Fruit fly (Drosophila melanogaster): ENCODE data around the gene Polr2J.
A peak's percentile ranks its signal among the peaks of the same experiment; 100 is the strongest.

Gene Polr2J

dm6 chr2L:17385221-17385529, 25.0 kb downstream of the Polr2J start (continued):
- no peak for TF ChIP-seq Sry-β (GFP tag; optimal IDR thresholded peaks at IDR 0.05)
- no peak for TF ChIP-seq CG9215 (GFP tag; IDR thresholded peaks at IDR 0.05)
- TF ChIP-seq CG4360 (GFP tag; IDR thresholded peaks at IDR 0.05), result peak; percentile 94
- no peak for TF ChIP-seq CG10431 (GFP tag; optimal IDR thresholded peaks at IDR 0.05)
- no peak for TF ChIP-seq Pdp1 (GFP tag; optimal IDR thresholded peaks at IDR 0.05)
- no peak for TF ChIP-seq salm (tag; optimal IDR thresholded peaks at IDR 0.05)
- no peak for TF ChIP-seq ERR (GFP tag; optimal IDR thresholded peaks at IDR 0.05)
- no peak for TF ChIP-seq eve (GFP tag; optimal IDR thresholded peaks at IDR 0.05)
- TF ChIP-seq CG8388 (GFP tag; optimal IDR thresholded peaks at IDR 0.05), result peak; percentile 9
- TF ChIP-seq CG2712 (tag; optimal IDR thresholded peaks at IDR 0.05), result no peak
- peak; percentile 82; the same call in 1 of the 2 replicates for TF ChIP-seq E2f1 (GFP tag; IDR thresholded peaks at IDR 0.05)
- TF ChIP-seq bcd (GFP tag; optimal IDR thresholded peaks at IDR 0.05), result peak; percentile 4
- TF ChIP-seq ro (GFP tag; IDR thresholded peaks at IDR 0.05), result no peak
- no peak for TF ChIP-seq Elba2 (GFP tag; optimal IDR thresholded peaks at IDR 0.05)
- no peak for TF ChIP-seq NK7.1 (GFP tag; optimal IDR thresholded peaks at IDR 0.05)
- TF ChIP-seq lmd (GFP tag; IDR thresholded peaks at IDR 0.05), result no peak
- TF ChIP-seq CG1792 (GFP tag; optimal IDR thresholded peaks at IDR 0.05), result no peak
- no peak for TF ChIP-seq HLH54F (GFP tag; optimal IDR thresholded peaks at IDR 0.05)
- TF ChIP-seq Dek (tag; optimal IDR thresholded peaks at IDR 0.05), result no peak
- TF ChIP-seq sima (GFP tag; optimal IDR thresholded peaks at IDR 0.05), result no peak
- no peak for TF ChIP-seq CG3847 (GFP tag; IDR thresholded peaks at IDR 0.05)
- TF ChIP-seq CG43689 (GFP tag; IDR thresholded peaks at IDR 0.05), result no peak
- no peak for TF ChIP-seq NC2β (GFP tag; optimal IDR thresholded peaks at IDR 0.05)
- no peak for TF ChIP-seq CG1832 (GFP tag; optimal IDR thresholded peaks at IDR 0.05)
- no peak for TF ChIP-seq CG17912 (GFP tag; optimal IDR thresholded peaks at IDR 0.05)
- no peak for TF ChIP-seq CG13894 (tag; optimal IDR thresholded peaks at IDR 0.05)
- no peak for TF ChIP-seq mld (GFP tag; IDR thresholded peaks at IDR 0.05; ENCODE audit: partially characterized antibody)
- no peak for TF ChIP-seq pnt (GFP tag; optimal IDR thresholded peaks at IDR 0.05)
- TF ChIP-seq mirr (GFP tag; optimal IDR thresholded peaks at IDR 0.05), result no peak
- no peak for TF ChIP-seq usp (GFP tag; optimal IDR thresholded peaks at IDR 0.05)
- peak; percentile 13 for TF ChIP-seq CG12391 (tag; optimal IDR thresholded peaks at IDR 0.05)
- TF ChIP-seq Bteb2 (GFP tag; optimal IDR thresholded peaks at IDR 0.05), result no peak
- TF ChIP-seq Optix (GFP tag; IDR thresholded peaks at IDR 0.05), result no peak
- TF ChIP-seq Rx (GFP tag; IDR thresholded peaks at IDR 0.05), result no peak
- no peak for TF ChIP-seq gro (GFP tag; optimal IDR thresholded peaks at IDR 0.05)
- TF ChIP-seq Dp (GFP tag; optimal IDR thresholded peaks at IDR 0.05), result peak; percentile 72
- TF ChIP-seq CG12942 (GFP tag; optimal IDR thresholded peaks at IDR 0.05), result no peak
- TF ChIP-seq danr (GFP tag; IDR thresholded peaks at IDR 0.05), result no peak
- no peak for TF ChIP-seq croc (GFP tag; conservative IDR thresholded peaks at IDR 0.05)
- no peak for TF ChIP-seq Oli (tag; optimal IDR thresholded peaks at IDR 0.05)
- TF ChIP-seq row (GFP tag; IDR thresholded peaks at IDR 0.05), result peak; percentile 52; the same call in 2 of the 3 replicates
- no peak for TF ChIP-seq CG11696 (GFP tag; IDR thresholded peaks at IDR 0.05)
- TF ChIP-seq CG4617 (GFP tag; optimal IDR thresholded peaks at IDR 0.05; ENCODE audit: borderline replicate concordance), result no peak
- TF ChIP-seq Deaf1 (tag; optimal IDR thresholded peaks at IDR 0.05), result peak; percentile 9
- no peak for TF ChIP-seq CG2889 (GFP tag; IDR thresholded peaks at IDR 0.05)
- TF ChIP-seq slp2 (GFP tag; optimal IDR thresholded peaks at IDR 0.05), result no peak
- TF ChIP-seq CG15601 (tag; optimal IDR thresholded peaks at IDR 0.05), result no peak
- TF ChIP-seq CG2120 (GFP tag; optimal IDR thresholded peaks at IDR 0.05), result peak; percentile 19
- TF ChIP-seq CG1024 (GFP tag; IDR thresholded peaks at IDR 0.05), result no peak
- no peak for TF ChIP-seq pros (GFP tag; optimal IDR thresholded peaks at IDR 0.05)
- TF ChIP-seq D19A (tag; optimal IDR thresholded peaks at IDR 0.05), result peak; percentile 31
- no peak for TF ChIP-seq CG2116 (GFP tag; optimal IDR thresholded peaks at IDR 0.05)
- no peak for TF ChIP-seq kni (GFP tag; optimal IDR thresholded peaks at IDR 0.05)
